Fruit fly (Drosophila melanogaster) whole organism, embryonic: Measurements from ENCODE around the gene CG34290.

Source experiments
- CG5245 ChIP-seq: fragments of 200-800 bp; sonication (Bioruptor generic); optimal IDR thresholded peaks from 3 replicates; lab custom pipeline; 2016; ENCODE audit warnings: missing biosample characterization, missing genetic modification characterization
- z ChIP-seq: fragments of 200-800 bp; sonication (Bioruptor generic); IDR thresholded peaks from 3 replicates; pipeline ENCODE4 v1.3.6; 2022; ENCODE audit warnings: missing biosample characterization, missing genetic modification characterization

DNA sequence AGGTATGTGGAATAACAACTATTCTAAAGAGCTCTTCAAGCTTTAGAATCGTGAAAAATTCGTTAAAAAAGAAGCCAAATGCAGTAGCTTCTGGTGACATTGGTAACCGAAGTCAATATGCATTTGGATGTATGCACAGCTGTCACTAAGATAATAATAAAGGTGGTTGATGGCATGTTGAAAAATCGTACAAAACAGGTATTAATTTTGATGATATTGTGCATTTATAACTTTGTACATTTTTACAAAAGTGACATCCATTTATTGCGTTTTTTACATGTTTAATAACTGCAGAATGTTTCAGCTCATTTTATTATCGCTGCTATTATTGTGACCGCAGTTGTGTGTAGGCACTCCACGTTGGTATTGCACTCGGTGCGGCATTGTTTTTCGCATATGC is 11.9 kb upstream of the CG34290 start:
- TF ChIP-seq z (GFP tag; lab: Robert Waterston, UW) (no peak), CG5245 (GFP tag; lab: Kevin White, UChicago) (no peak)
